Fruit fly (Drosophila melanogaster) whole organism, wandering third instar larva: ENCODE data around the gene Dnali1.
A peak's percentile ranks its signal among the peaks of the same experiment; 100 is the strongest.

Source experiments
- Abd-B ChIP-seq: fragments of >200 bp; optimal IDR thresholded peaks from 2 replicates; lab custom pipeline; 2017; ENCODE audit warnings: missing biosample characterization, missing genetic modification characterization
- CG32264 ChIP-seq: fragments of 200-800 bp; sonication (Bioruptor generic); optimal IDR thresholded peaks from 2 replicates; lab custom pipeline; 2016; ENCODE audit warnings: missing biosample characterization, missing genetic modification characterization
- CG9705 ChIP-seq: fragments of 200-800 bp; sonication (Bioruptor generic); optimal IDR thresholded peaks from 2 replicates; lab custom pipeline; 2018; ENCODE audit warnings: missing biosample characterization, mild to moderate bottlenecking, missing genetic modification characterization
- CrebA ChIP-seq: fragments of 200-800 bp; sonication (Bioruptor generic); optimal IDR thresholded peaks from 2 replicates; lab custom pipeline; 2016; ENCODE audit warnings: missing biosample characterization, mild to moderate bottlenecking, missing genetic modification characterization, borderline replicate concordance
- Dfd ChIP-seq: fragments of >200 bp; optimal IDR thresholded peaks from 2 replicates; lab custom pipeline; 2017; ENCODE audit warnings: missing biosample characterization, missing genetic modification characterization
- Dif ChIP-seq: fragments of 200-275, 200-300 bp; sonication (Bioruptor generic); optimal IDR thresholded peaks from 2 replicates; lab custom pipeline; 2018; ENCODE audit warnings: missing biosample characterization, missing genetic modification characterization; ENCODE audit not compliant: partially characterized antibody
- GATAd ChIP-seq: sonication (Bioruptor generic); optimal IDR thresholded peaks from 2 replicates; lab custom pipeline; 2016; ENCODE audit warnings: missing biosample characterization, missing genetic modification characterization
- HLH106 ChIP-seq: fragments of 200-800 bp; optimal IDR thresholded peaks from 3 replicates; lab custom pipeline; 2019; ENCODE audit warnings: missing biosample characterization, mild to moderate bottlenecking, missing genetic modification characterization, moderate library complexity
- Hnf4 ChIP-seq: fragments of 200-800 bp; sonication (Bioruptor generic); optimal IDR thresholded peaks from 2 replicates; lab custom pipeline; 2016; ENCODE audit warnings: missing biosample characterization, mild to moderate bottlenecking, missing genetic modification characterization
- Hr78 ChIP-seq: fragments of >200 bp; optimal IDR thresholded peaks from 2 replicates; lab custom pipeline; 2017; ENCODE audit warnings: missing biosample characterization, missing genetic modification characterization
- Hr83 ChIP-seq: fragments of 200-300 bp; sonication (Bioruptor generic); optimal IDR thresholded peaks from 2 replicates; lab custom pipeline; 2016; ENCODE audit warnings: missing biosample characterization, mild to moderate bottlenecking, missing genetic modification characterization, moderate library complexity; ENCODE audit not compliant: poor library complexity, severe bottlenecking
- Jra ChIP-seq: sonication (Bioruptor generic); optimal IDR thresholded peaks from 2 replicates; lab custom pipeline; 2016; ENCODE audit warnings: missing biosample characterization, missing genetic modification characterization
- Mio ChIP-seq: sonication (Bioruptor generic); optimal IDR thresholded peaks from 2 replicates; lab custom pipeline; 2016; ENCODE audit warnings: missing biosample characterization, missing genetic modification characterization
- Myc ChIP-seq: fragments of >200 bp; optimal IDR thresholded peaks from 2 replicates; lab custom pipeline; 2017
- N ChIP-seq: fragments of >200 bp; optimal IDR thresholded peaks from 2 replicates; lab custom pipeline; 2018; ENCODE audit warnings: missing biosample characterization, missing external identifiers, missing genetic modification characterization
- OdsH ChIP-seq: fragments of 200-800 bp; sonication (Bioruptor generic); optimal IDR thresholded peaks from 2 replicates; lab custom pipeline; 2016; ENCODE audit warnings: missing biosample characterization, mild to moderate bottlenecking, missing genetic modification characterization
- Rel ChIP-seq, 2 experiments: fragments of 200-800 bp; sonication (Bioruptor generic) in 1 of 2; optimal IDR thresholded peaks; 2 replicates in 1 of 2; 3 replicates in 1 of 2; lab custom pipeline; 2016 to 2019; ENCODE audit warnings: mild to moderate bottlenecking in 2 of 2, missing biosample characterization in 2 of 2, missing genetic modification characterization in 2 of 2, moderate library complexity in 1 of 2
- Sp1 ChIP-seq: fragments of 200-800 bp; sonication (Bioruptor generic); optimal IDR thresholded peaks from 3 replicates; lab custom pipeline; 2019; ENCODE audit warnings: missing biosample characterization, mild to moderate bottlenecking, missing genetic modification characterization, moderate library complexity
- Vsx2 ChIP-seq: fragments of 200-300, 225-300 bp; sonication (Bioruptor generic); optimal IDR thresholded peaks from 2 replicates; lab custom pipeline; 2018; ENCODE audit warnings: missing biosample characterization, missing genetic modification characterization; ENCODE audit not compliant: partially characterized antibody
- br ChIP-seq: fragments of 200-800 bp; sonication (Bioruptor generic); optimal IDR thresholded peaks from 2 replicates; lab custom pipeline; 2016; ENCODE audit warnings: missing biosample characterization, missing genetic modification characterization
- brk ChIP-seq: fragments of 200-800 bp; sonication (Bioruptor generic); optimal IDR thresholded peaks from 2 replicates; lab custom pipeline; 2016; ENCODE audit warnings: missing biosample characterization, mild to moderate bottlenecking, missing genetic modification characterization
- dl ChIP-seq, 2 experiments: fragments of 175-275, 200-275 bp in 1 of 2; fragments of 200-275 bp in 1 of 2; sonication (Bioruptor generic); optimal IDR thresholded peaks; lab custom pipeline; 2018; ENCODE audit warnings: mild to moderate bottlenecking in 2 of 2, missing biosample characterization in 2 of 2, missing genetic modification characterization in 2 of 2, moderate library complexity in 2 of 2; ENCODE audit not compliant: partially characterized antibody in 2 of 2, insufficient read depth in 1 of 2
- dmrt93B ChIP-seq: fragments of 200-800 bp; sonication (Bioruptor generic); optimal IDR thresholded peaks from 2 replicates; lab custom pipeline; 2018; ENCODE audit warnings: missing biosample characterization, mild to moderate bottlenecking, missing genetic modification characterization
- dsf ChIP-seq: sonication (Bioruptor generic); optimal IDR thresholded peaks from 2 replicates; lab custom pipeline; 2016; ENCODE audit warnings: missing biosample characterization, missing genetic modification characterization, borderline replicate concordance
- ey ChIP-seq: fragments of 200-800 bp; sonication (Bioruptor generic); optimal IDR thresholded peaks from 2 replicates; lab custom pipeline; 2016; ENCODE audit warnings: missing biosample characterization, missing genetic modification characterization
- foxo ChIP-seq, 2 experiments: fragments of 200-800 bp; sonication (Bioruptor generic); optimal IDR thresholded peaks; 2 replicates in 1 of 2; 3 replicates in 1 of 2; lab custom pipeline; 2016 to 2017; ENCODE audit warnings: missing biosample characterization in 2 of 2, missing genetic modification characterization in 2 of 2
- fru ChIP-seq: fragments of 200-800 bp; sonication (Bioruptor generic); optimal IDR thresholded peaks from 3 replicates; lab custom pipeline; 2016; ENCODE audit warnings: missing biosample characterization, mild to moderate bottlenecking, missing genetic modification characterization
- h ChIP-seq: fragments of 200-800 bp; sonication (Bioruptor generic); optimal IDR thresholded peaks from 3 replicates; lab custom pipeline; 2016; ENCODE audit warnings: missing biosample characterization, mild to moderate bottlenecking, missing genetic modification characterization
- jim ChIP-seq: fragments of 175-275, 200-325 bp; sonication (Bioruptor generic); optimal IDR thresholded peaks from 2 replicates; lab custom pipeline; 2016; ENCODE audit warnings: missing biosample characterization, mild to moderate bottlenecking, missing genetic modification characterization
- lola ChIP-seq: fragments of >200 bp; optimal IDR thresholded peaks from 2 replicates; lab custom pipeline; 2017; ENCODE audit warnings: missing biosample characterization, missing genetic modification characterization
- pan ChIP-seq: fragments of >200 bp; optimal IDR thresholded peaks from 2 replicates; lab custom pipeline; 2017
- psq ChIP-seq: fragments of 200-800 bp; sonication (Bioruptor generic); optimal IDR thresholded peaks from 3 replicates; lab custom pipeline; 2017; ENCODE audit warnings: missing biosample characterization, mild to moderate bottlenecking, missing genetic modification characterization, moderate library complexity
- rgr ChIP-seq: fragments of 200-800 bp; sonication (Bioruptor generic); optimal IDR thresholded peaks from 3 replicates; lab custom pipeline; 2016; ENCODE audit warnings: missing biosample characterization, mild to moderate bottlenecking, missing genetic modification characterization
- sage ChIP-seq: fragments of 200-800 bp; sonication (Bioruptor generic); optimal IDR thresholded peaks from 2 replicates; lab custom pipeline; 2016; ENCODE audit warnings: missing biosample characterization, mild to moderate bottlenecking, missing genetic modification characterization
- sv ChIP-seq: fragments of 200-800 bp; sonication (Bioruptor generic); optimal IDR thresholded peaks from 3 replicates; lab custom pipeline; 2016; ENCODE audit warnings: missing biosample characterization, missing genetic modification characterization
- tai ChIP-seq: sonication (Bioruptor generic); optimal IDR thresholded peaks from 2 replicates; lab custom pipeline; 2016; ENCODE audit warnings: missing biosample characterization, missing genetic modification characterization
- usp ChIP-seq: fragments of >200 bp; optimal IDR thresholded peaks from 2 replicates; lab custom pipeline; 2017; ENCODE audit warnings: missing biosample characterization, missing genetic modification characterization
- woc ChIP-seq: sonication (Bioruptor generic); optimal IDR thresholded peaks from 2 replicates; lab custom pipeline; 2016; ENCODE audit warnings: missing biosample characterization, mild to moderate bottlenecking, missing genetic modification characterization

The Dnali1 gene

dm6 chr3R:11882506-11882953 lies 10.6 kb downstream of the Dnali1 start, which contains the start of the genes CG6962 and CG31368:
Gene CG6962 (minus strand): TSS chr3R:11882534.
Gene CG31368 (plus strand): TSS chr3R:11882790.
- TF ChIP-seq br (peak; percentile 49), dl (GFP tag; optimal IDR thresholded peaks at IDR 0.05; lab: Kevin White, UChicago; ENCODE audit: insufficient read depth in 1 of 2, partially characterized antibody in 2 of 2) (no peak), Hr83 (GFP tag; lab: Kevin White, UChicago) (peak; percentile 56), jim (GFP tag; lab: Kevin White, UChicago) (no peak), foxo (GFP tag; optimal IDR thresholded peaks at IDR 0.05; lab: Kevin White, UChicago) (peak in 1 of 2 experiments; percentile 79), Hnf4 (GFP tag; lab: Kevin White, UChicago) (peak; percentile 76), Dif (GFP tag; lab: Kevin White, UChicago) (no peak), Abd-B (GFP tag; lab: Kevin White, UChicago) (no peak), Rel (GFP tag; optimal IDR thresholded peaks at IDR 0.05; lab: Kevin White, UChicago) (no peak), Rel (tag; optimal IDR thresholded peaks at IDR 0.05; lab: Kevin White, UChicago) (peak; percentile 26), psq (GFP tag; lab: Kevin White, UChicago) (peak; percentile 48), ey (GFP tag; lab: Kevin White, UChicago) (peak; percentile 58), HLH106 (tag; lab: Kevin White, UChicago) (peak; percentile 86), fru (GFP tag; lab: Kevin White, UChicago) (peak; percentile 65), tai (no peak), sv (GFP tag; lab: Kevin White, UChicago) (peak; percentile 90), Dfd (GFP tag; lab: Kevin White, UChicago) (no peak), CG32264 (GFP tag; lab: Kevin White, UChicago) (no peak), Mio (GFP tag; lab: Kevin White, UChicago) (no peak), pan (no peak), h (GFP tag; lab: Kevin White, UChicago) (peak; percentile 70), Myc (lab: Kevin White, UChicago) (peak; percentile 11), Hr78 (no peak), lola (no peak), dmrt93B (GFP tag; lab: Kevin White, UChicago) (peak; percentile 60), Jra (peak; percentile 7), rgr (GFP tag; lab: Kevin White, UChicago) (peak; percentile 69), dsf (GFP tag; lab: Kevin White, UChicago) (no peak), Sp1 (GFP tag; lab: Kevin White, UChicago) (peak; percentile 61), OdsH (peak; percentile 50), sage (peak; percentile 22), N (GFP tag; lab: Kevin White, UChicago) (peak; percentile 31), usp (GFP tag; lab: Kevin White, UChicago) (no peak), CG9705 (GFP tag; lab: Kevin White, UChicago) (peak; percentile 70), Vsx2 (GFP tag; lab: Kevin White, UChicago) (no peak), GATAd (GFP tag; lab: Kevin White, UChicago) (no peak), woc (GFP tag; lab: Kevin White, UChicago) (peak; percentile 59), brk (no peak), CrebA (no peak)
- TF ChIP-seq, all 38 proteins: peak for 21

DNA sequence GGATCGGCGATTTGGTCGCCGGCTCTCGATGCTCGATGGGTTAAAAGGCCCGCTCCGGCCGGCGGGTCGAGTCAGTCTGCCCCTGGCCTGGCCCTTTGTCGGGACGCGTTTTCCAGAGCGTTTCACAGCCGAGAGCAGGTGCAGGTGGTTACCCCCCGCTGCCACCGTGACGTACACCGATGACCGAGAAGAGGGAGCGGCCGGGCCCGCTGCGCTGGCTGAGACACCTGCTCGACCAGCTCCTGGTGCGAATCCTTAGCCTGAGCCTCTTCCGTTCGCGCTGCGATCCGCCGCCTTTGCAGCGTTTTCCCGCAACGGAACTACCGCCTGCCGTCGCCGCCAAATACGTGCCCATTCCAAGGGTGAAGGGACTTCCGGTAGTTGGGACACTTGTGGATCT lies 15.9 kb downstream of the Dnali1 start, which contains the start of gene sad:
Gene sad, plus strand, starts transcription at position 74 of the 400 bp plus-strand sequence.
- TF ChIP-seq lola (no peak), dl (GFP tag; optimal IDR thresholded peaks at IDR 0.05; lab: Kevin White, UChicago; ENCODE audit: insufficient read depth in 1 of 2, partially characterized antibody in 2 of 2) (no peak), pan (no peak), dsf (GFP tag; lab: Kevin White, UChicago) (no peak), CrebA (no peak), GATAd (GFP tag; lab: Kevin White, UChicago) (no peak), Hnf4 (GFP tag; lab: Kevin White, UChicago) (no peak), Mio (GFP tag; lab: Kevin White, UChicago) (no peak), jim (GFP tag; lab: Kevin White, UChicago) (no peak), Dfd (GFP tag; lab: Kevin White, UChicago) (no peak), sage (no peak), OdsH (no peak), sv (GFP tag; lab: Kevin White, UChicago) (no peak), CG9705 (GFP tag; lab: Kevin White, UChicago) (no peak), Sp1 (GFP tag; lab: Kevin White, UChicago) (no peak), Abd-B (GFP tag; lab: Kevin White, UChicago) (no peak), ey (GFP tag; lab: Kevin White, UChicago) (no peak), psq (GFP tag; lab: Kevin White, UChicago) (no peak)
